Worm (Caenorhabditis elegans) whole organism, dauer: ENCODE data around the gene EGAP1.5.

ENCODE experiments used
- unc-62 ChIP-seq: sonication (generic microtip); optimal IDR thresholded peaks from 2 replicates; lab custom pipeline; 2017; ENCODE audit warnings: missing biosample characterization, missing genetic modification reagents, missing genetic modification characterization

EGAP1.5 gene

DNA sequence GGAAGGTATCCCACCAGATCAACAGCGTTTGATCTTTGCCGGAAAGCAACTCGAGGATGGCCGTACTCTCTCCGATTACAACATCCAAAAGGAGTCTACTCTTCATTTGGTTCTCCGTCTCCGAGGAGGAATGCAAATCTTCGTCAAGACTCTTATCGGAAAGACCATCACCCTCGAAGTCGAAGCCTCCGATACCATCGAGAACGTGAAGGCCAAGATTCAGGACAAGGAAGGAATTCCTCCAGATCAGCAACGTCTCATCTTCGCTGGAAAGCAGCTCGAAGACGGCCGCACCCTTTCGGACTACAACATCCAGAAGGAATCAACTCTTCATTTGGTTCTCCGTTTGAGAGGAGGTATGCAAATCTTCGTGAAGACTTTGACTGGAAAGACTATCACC, 10.6 kb downstream of the EGAP1.5 start:
- TF ChIP-seq unc-62: no peak

DNA sequence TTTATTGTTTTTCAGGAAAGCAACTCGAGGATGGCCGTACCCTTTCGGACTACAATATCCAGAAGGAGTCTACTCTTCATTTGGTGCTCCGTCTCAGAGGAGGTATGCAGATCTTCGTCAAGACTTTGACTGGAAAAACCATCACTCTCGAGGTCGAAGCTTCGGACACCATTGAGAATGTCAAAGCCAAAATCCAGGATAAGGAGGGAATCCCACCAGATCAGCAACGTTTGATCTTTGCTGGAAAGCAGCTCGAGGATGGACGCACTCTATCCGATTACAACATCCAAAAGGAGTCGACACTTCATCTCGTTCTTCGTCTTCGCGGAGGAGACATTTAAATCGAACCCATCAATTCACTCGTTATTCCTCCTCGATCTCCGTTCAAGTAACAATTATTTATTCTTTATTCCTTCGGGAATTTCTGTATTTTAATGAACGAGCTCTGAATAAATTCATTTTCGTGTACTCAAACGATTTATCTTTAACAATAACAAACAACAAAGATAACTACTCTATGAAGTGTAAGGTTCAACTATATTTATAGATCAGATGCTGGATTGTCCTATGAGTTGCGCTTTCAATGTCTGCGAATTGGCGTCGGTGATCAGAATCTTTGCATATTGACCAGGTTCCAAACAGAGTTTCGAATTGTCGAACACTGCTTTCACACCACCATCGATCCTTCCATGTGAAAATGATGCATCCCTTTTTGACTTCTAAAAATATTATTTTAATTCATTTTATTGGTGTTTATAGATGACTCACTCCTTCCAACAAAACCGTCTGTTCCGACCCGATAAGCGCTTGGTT, 12.1 kb downstream of the EGAP1.5 start:
- TF ChIP-seq unc-62: no peak

DNA sequence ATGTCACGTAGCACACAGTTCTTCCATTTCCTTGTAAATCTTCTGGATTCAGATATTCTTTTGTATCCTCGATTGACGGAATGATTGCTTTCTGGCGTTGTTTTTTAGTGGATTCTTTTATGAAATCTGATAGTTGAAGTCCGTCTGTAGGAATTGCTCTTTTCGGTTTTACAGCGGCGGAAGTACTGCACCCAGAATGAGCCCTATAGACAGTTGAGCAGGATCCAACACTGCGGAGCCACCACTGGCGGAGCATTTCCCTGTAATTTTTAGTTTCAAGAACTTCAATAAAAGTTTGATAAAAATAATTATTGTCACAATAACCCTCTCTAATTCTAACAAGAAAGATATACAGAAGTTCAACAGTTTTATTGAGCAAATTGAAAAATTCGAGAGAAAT, 14.3 kb downstream of the EGAP1.5 start, which contains the start of gene F25B5.5:
Gene F25B5.5, minus strand, starts transcription at position 260 of the 400 bp plus-strand sequence.
- no peak for TF ChIP-seq unc-62

DNA sequence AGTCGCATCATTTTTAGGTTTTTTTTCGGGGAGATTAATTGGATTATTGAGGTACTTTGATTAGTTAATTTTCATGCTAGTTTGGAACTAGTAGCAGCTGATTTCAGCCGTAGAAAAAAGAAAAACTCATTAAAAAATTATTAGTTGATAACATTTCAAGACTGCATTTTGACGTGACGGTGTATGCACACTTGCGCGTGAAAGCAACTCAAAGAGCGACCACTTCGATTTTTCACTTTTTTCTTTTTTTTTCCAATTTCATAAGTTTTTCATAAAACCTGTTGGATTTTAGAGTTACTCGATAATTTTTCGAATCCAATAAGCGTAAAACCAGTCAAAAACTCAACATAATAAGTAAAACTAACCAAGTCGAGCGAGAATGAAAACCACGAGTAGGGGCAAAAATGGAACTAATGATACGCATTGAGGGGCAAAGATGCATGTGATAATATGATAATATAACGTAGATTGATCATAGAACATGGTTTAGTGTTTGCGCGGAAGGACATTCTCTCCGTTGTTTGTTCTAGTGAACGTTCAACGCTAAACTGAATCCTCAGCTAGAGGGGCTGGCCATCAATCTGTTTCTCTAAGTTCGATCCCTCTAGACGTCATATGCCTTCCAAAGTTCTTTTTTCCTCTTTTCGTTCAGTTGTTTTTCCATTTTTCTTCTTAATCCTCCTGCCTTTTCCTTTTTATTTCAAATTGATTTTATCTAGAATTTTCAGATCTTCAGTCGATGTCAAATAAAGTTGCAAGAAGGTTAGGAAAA, 16.8 kb downstream of the EGAP1.5 start, which contains the start of the genes F25B5.6 and F25B5.3:
Gene F25B5.6, minus strand, starts transcription at position 572 of the 772 bp plus-strand sequence.
Gene F25B5.3, plus strand, starts transcription at position 722 of the 772 bp plus-strand sequence.
- no peak for TF ChIP-seq unc-62

DNA sequence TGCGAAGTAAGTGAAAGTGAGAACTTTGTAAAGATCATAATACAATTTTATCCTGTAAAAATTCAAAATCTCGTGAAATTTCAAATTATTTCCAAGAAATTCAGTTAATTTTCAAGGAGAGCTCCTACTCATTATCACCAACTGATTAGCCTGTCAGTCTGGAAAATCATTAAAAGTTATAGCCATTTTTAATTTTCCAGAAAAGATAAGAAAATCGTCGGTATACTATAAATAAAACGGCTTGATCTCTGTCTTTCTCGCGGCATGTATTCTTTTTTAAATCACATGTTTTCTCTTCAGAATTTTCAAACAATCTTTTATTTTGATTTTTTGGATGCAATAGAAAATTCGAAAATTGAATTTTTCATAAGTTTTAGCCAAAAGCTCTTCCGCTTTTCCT, 17.5 kb downstream of the EGAP1.5 start:
- TF ChIP-seq unc-62: no peak

DNA sequence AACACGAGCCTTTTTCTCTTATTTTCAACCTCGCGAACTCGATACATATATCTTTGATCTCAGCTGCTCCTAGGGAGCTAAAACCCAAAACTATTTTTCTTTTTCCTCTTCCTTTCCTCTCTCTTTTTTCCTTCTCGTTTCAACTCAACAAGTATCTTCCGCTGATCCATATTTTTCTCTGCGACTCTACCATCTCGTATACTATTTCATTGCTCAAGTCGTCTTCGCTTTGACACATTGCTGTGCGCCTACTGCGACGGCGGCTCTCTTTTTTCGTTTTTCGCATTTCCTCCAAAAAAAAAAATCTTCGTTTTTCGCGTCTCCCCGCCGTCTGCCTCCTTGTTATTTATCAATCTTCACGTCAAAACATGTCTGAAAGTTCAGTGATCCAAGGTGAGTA, 18.3 kb downstream of the EGAP1.5 start:
- TF ChIP-seq unc-62: no peak

DNA sequence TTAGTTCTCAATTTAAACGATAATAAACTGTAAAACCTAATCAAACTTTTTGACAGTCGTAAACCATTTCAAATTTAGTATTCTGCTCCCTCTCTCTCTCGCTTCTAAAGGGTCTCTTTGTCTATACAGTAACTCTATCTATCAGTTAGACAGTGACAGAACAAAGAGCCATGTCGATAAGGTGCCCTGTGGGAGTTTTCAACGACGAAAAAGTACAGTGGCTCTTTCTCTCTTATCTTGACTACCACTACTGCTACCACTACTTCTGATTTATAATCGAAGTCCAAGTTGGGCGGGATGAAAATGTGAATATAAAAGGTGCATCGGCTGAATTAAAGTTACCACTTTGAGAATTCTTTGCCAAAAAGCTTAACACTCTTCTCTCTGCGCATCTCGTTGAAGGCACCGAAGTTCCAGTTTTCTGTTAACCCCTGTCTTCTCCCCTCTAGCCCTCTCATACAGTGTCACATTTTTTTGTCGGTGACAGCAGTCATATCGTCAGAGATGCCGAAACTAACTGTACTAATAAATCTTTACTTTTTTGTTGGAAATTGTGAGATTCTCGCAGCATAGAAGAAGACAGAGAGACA, 19.3 kb downstream of the EGAP1.5 start:
- TF ChIP-seq unc-62: no peak

DNA sequence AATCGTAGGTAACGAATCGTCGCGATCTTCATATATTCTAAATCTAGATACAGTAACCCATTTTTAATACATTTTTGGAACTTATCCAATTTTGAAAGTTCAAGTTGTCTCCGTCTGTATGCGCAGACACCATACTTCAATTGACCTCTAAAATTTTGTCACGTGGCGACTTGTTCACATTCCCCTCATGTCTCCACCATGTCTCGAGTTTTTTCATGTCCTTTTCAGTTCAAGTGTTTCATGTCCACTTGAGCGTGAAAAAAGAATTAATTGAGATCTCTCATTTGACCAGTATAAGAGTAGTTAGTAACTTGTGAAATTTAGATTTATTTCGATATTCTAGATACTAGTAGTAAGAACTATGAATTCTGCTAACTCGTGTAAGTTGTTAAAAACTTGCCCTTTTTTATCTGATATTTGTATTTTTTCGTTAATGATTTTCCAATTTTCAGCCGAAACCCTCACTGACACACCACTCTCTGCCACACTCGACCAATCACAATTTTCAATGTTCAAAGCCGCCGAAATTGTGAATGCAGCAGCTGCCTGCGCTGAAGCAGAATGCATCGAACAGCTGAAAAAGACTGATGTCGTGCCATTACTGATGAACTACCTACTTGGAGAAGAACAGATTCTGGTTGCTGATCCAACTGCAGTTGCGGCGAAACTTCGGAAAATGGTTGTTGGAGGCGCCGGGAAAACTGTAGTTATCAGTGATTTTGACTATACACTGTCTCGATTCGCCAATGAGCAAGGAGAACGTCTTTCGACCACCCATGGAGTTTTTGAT, 20.3 kb downstream of the EGAP1.5 start:
- no peak for TF ChIP-seq unc-62

DNA sequence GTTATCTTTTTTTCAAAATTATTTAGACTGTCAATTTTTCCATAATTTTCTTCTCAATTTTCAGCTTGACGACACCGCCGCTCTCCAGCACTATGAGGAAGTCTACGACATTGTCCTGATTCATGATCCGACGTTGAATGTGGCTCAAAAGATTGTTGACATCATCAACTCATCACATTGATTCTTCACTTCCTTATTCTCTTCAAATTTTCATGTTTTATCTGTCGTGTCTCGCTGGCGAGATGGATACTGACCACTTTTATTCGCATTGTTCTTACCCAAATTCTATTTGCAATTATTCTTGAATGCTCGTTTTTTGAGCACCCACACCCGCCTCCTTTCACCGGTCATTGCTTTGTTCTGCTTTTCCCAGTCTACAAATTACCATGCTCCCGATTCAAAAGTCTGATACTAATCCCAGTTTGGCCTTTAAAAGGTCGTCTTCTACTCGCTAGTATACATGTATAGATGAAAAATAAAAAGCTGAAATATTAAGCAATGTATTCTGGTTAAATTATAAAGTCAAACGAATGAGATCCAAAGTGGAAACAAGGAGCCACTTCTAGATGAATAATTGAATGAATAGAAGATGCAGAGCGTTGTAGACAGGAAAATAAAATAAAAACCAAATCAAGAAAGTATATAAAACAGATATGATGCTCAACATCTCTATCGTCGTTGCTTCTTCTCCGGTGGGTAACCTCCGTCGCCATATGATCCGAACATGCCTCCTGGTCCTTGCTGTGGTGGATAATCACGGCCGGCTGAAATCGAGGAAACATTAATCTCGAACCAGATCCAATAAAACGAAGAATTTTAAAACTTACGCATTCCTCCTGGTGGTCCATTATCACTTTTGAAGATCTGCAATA, 21.8 kb downstream of the EGAP1.5 start:
- no peak for TF ChIP-seq unc-62

DNA sequence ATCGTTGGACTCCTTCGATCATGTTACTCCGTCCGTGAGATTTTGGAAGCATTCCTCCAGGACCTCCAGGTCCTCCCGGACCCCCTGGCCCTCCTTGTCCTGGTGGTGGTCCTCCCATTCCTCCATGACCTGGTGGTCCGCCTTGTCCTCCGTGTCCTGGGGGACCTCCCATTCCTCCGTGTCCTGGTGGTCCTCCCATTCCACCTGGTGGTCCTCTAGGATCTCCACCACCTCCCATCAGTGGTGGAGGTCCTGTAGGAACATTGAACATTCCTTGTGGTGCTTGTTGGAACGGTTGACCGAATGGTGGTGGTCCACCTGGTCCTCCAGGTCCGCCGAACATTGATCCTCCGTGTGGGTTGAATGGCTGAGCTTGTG, 22.4 kb downstream of the EGAP1.5 start:
- TF ChIP-seq unc-62: no peak

DNA sequence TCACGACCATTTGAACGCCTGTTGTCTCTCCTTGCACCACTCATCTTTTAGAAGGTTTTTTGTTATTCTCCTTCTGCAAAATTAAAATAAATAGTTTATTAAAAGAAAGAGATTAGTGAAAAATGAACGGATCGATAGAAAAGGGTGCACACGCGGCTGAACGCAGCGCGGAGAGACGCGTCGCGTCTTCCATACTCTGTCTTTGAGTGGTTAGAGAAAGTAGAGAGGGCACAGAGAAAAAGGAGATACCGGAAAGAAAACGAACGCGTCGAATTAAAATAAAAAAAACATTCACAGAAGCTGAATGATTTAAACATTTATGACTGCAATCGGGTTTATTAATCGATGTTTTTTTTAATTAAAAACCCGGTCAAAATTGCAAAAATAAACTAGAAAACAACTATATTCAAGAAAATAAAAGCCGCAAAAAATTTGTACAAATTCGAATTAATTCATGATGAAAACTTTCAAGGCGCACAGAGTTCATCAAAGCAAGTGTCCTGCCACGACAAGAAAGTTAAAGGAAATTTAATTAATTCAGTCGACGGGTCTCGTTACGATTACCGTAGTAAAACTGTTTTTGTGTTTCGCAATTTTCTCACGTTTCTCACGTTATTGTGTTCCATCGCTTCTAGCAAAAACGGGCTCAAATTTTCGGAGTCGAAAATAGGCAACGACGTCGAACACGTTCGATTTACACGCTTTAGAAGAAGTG, 26.8 kb downstream of the EGAP1.5 start, which contains the start of the genes nono-1 and nop-1:
Gene nono-1, minus strand, starts transcription at position 75 of the 715 bp plus-strand sequence.
Gene nop-1, plus strand, starts transcription at position 551 of the 715 bp plus-strand sequence.
- TF ChIP-seq unc-62: no peak

DNA sequence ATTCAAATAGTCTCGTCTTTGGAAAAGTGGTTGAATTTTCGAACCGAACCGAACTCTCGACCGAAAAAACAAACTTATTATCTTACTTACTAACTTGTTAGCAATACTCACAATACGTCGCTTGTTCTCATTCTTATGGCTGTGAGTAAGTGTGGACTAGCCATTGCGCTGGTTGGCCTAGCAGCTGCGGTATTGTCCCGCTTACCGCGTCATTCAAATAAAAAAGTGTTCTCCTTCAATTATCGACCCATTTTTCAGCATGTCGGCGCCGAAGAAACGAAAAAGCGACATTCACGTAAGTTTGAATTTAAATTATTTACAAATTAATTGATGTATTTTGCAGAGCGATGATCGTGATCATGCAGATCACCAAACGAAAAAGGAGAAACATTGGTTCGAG, 27.5 kb downstream of the EGAP1.5 start:
- TF ChIP-seq unc-62: no peak

DNA sequence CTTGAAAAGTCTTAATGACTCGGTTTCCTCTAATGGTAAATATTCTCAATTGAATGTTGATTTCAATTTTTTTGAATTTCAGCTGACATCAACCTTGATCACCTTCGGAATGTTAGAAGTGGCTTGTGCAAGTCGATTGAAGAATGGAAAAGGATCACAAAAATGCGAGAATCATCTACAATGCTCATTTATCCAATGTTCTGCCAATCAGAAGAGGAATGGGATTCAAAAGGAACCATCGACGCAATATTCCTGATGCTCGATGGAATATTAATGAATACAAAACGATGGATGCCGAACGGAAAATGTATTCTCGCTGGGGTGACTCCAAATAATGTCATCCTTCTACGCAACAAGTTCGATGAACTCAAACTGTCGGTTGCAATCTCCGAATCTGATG, 30.0 kb downstream of the EGAP1.5 start:
- no peak for TF ChIP-seq unc-62

DNA sequence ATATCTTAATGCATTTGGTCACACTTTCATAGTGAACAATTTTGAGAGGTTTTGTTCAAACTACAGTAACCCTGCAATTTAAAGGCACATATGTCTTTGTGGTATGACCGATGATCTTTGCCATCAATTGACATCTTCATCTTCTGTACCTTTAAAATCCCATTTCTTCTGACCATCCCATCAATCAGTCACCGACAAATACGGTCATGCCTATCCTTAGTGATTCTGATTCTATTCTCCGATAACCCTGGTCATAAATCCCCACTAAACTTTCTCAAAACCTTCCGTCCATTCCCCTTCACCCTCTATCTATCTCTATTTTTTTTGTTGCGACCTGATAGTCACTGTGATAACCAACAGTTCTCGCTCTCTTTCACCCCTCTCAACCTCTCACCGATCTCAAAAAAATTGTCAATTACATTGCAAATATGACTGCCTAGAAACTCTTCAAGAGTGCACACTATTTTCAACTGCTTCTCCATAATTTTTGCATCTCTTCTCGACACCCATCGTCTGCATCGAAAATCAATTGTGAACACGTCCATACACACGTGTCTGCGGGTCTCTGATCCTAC, 32.6 kb downstream of the EGAP1.5 start:
- TF ChIP-seq unc-62: no peak
